Worm (Caenorhabditis elegans) whole organism, L4 larva: ENCODE results near the gene mdt-9.

ENCODE experiments used
- F26F4.8 ChIP-seq: fragments of 200-800 bp; sonication (Bioruptor generic); conservative IDR thresholded peaks from 2 replicates; pipeline ENCODE4 v1.3.6; 2022; ENCODE audit warnings: missing genetic modification characterization, missing compliant biosample characterization
- F37D6.2 ChIP-seq: sonication (generic microtip); optimal IDR thresholded peaks from 2 replicates; lab custom pipeline; 2016; ENCODE audit warnings: mild to moderate bottlenecking, missing genetic modification characterization, missing compliant biosample characterization
- F49E8.2 ChIP-seq: sonication (generic microtip); optimal IDR thresholded peaks from 2 replicates; lab custom pipeline; 2016; ENCODE audit warnings: missing compliant biosample characterization, mild to moderate bottlenecking, missing genetic modification characterization, borderline replicate concordance
- T20F7.1 ChIP-seq: fragments of 200-800 bp; sonication (Bioruptor generic); optimal IDR thresholded peaks from 2 replicates; lab custom pipeline; 2018; ENCODE audit warnings: mild to moderate bottlenecking, missing genetic modification characterization, missing compliant biosample characterization
- Y105C5A.15 ChIP-seq: fragments of 200-800 bp; sonication (Bioruptor generic); IDR thresholded peaks from 2 replicates; pipeline ENCODE4 v1.3.6; 2022; ENCODE audit warnings: missing genetic modification characterization, missing compliant biosample characterization
- Y48G9A.11 ChIP-seq: fragments of 200-800 bp; sonication (Bioruptor generic); IDR thresholded peaks from 2 replicates; pipeline ENCODE4 v1.3.6; 2022; ENCODE audit warnings: missing genetic modification reagents, missing genetic modification characterization, missing compliant biosample characterization
- Y5F2A.4 ChIP-seq: fragments of 200-800 bp; sonication (Bioruptor generic); optimal IDR thresholded peaks from 2 replicates; lab custom pipeline; 2018; ENCODE audit warnings: mild to moderate bottlenecking, missing genetic modification characterization, missing compliant biosample characterization
- Y75B8A.6 ChIP-seq: fragments of 200-800 bp; sonication (Bioruptor generic); IDR thresholded peaks from 2 replicates; pipeline ENCODE4 v1.3.6; 2022; ENCODE audit warnings: missing genetic modification reagents, missing genetic modification characterization, missing compliant biosample characterization
- ZK337.2 ChIP-seq: fragments of 200-800 bp; sonication (Bioruptor generic); IDR thresholded peaks from 2 replicates; pipeline ENCODE4 v1.3.6; 2022; ENCODE audit warnings: missing genetic modification reagents, missing genetic modification characterization, missing compliant biosample characterization
- ama-1 ChIP-seq: fragments of 150-350 bp; optimal IDR thresholded peaks from 2 replicates; lab custom pipeline; 2014; ENCODE audit warnings: inconsistent platforms, mixed read lengths
- arid-1 ChIP-seq: fragments of 200-800 bp; sonication (Bioruptor generic); conservative IDR thresholded peaks from 2 replicates; pipeline ENCODE4 v1.3.6; 2022; ENCODE audit warnings: missing genetic modification reagents, missing genetic modification characterization, missing compliant biosample characterization
- ceh-20 ChIP-seq: fragments of 200-800 bp; sonication (Bioruptor generic); IDR thresholded peaks from 2 replicates; pipeline ENCODE4 v1.3.6; 2022; ENCODE audit warnings: missing genetic modification reagents, missing genetic modification characterization, missing compliant biosample characterization
- ceh-44 ChIP-seq: fragments of 200-800 bp; sonication (Bioruptor generic); IDR thresholded peaks from 2 replicates; pipeline ENCODE4 v1.3.6; 2022; ENCODE audit warnings: missing genetic modification reagents, missing genetic modification characterization, missing compliant biosample characterization
- ceh-62 ChIP-seq: sonication (generic microtip); optimal IDR thresholded peaks from 2 replicates; lab custom pipeline; 2017; ENCODE audit warnings: missing biosample characterization, missing genetic modification characterization
- daf-12 ChIP-seq: fragments of 150-350 bp; optimal IDR thresholded peaks from 2 replicates; lab custom pipeline; 2014; ENCODE audit warnings: missing biosample characterization, missing genetic modification reagents, missing genetic modification characterization
- daf-16 ChIP-seq, 3 experiments: sonication (generic microtip); optimal IDR thresholded peaks; 2 replicates each; lab custom pipeline; 2016 to 2017; ENCODE audit warnings: missing genetic modification characterization in 3 of 3, missing genetic modification reagents in 3 of 3, mild to moderate bottlenecking in 2 of 3, missing compliant biosample characterization in 2 of 3, missing biosample characterization in 1 of 3, moderate library complexity in 1 of 3
- daf-8 ChIP-seq: fragments of 200-800 bp; sonication (Bioruptor generic); IDR thresholded peaks from 2 replicates; pipeline ENCODE4 v1.3.6; 2022; ENCODE audit warnings: missing genetic modification characterization, missing compliant biosample characterization
- dmd-9 ChIP-seq: fragments of 200-800 bp; sonication (Bioruptor generic); IDR thresholded peaks from 2 replicates; pipeline ENCODE4 v1.3.6; 2022; ENCODE audit warnings: missing genetic modification reagents, missing genetic modification characterization, missing compliant biosample characterization
- egl-27 ChIP-seq: sonication (generic microtip); optimal IDR thresholded peaks from 3 replicates; lab custom pipeline; 2017; ENCODE audit warnings: missing biosample characterization, missing genetic modification reagents, missing genetic modification characterization
- egl-43 ChIP-seq: fragments of 200-800 bp; sonication (Bioruptor generic); IDR thresholded peaks from 2 replicates; pipeline ENCODE4 v1.3.6; 2022; ENCODE audit warnings: missing genetic modification reagents, missing genetic modification characterization, missing compliant biosample characterization
- fkh-10 ChIP-seq: fragments of 150-350 bp; optimal IDR thresholded peaks from 2 replicates; lab custom pipeline; 2014; ENCODE audit warnings: missing biosample characterization, missing genetic modification reagents, missing genetic modification characterization
- fos-1 ChIP-seq: fragments of 150-350 bp; optimal IDR thresholded peaks from 2 replicates; lab custom pipeline; 2014; ENCODE audit warnings: missing biosample characterization, missing genetic modification characterization
- gei-8 ChIP-seq: fragments of 200-800 bp; sonication (Bioruptor generic); optimal IDR thresholded peaks from 2 replicates; lab custom pipeline; 2018; ENCODE audit warnings: mild to moderate bottlenecking, missing genetic modification characterization, missing compliant biosample characterization
- hmg-1.1 ChIP-seq: fragments of 200-800 bp; sonication (Bioruptor generic); IDR thresholded peaks from 2 replicates; pipeline ENCODE4 v1.3.6; 2022; ENCODE audit warnings: missing genetic modification reagents, missing genetic modification characterization, missing compliant biosample characterization
- lim-7 ChIP-seq: fragments of 200-800 bp; sonication (Bioruptor generic); IDR thresholded peaks from 2 replicates; pipeline ENCODE4 v1.3.6; 2022; ENCODE audit warnings: missing genetic modification characterization, missing compliant biosample characterization
- lin-13 ChIP-seq: fragments of 150-350 bp; optimal IDR thresholded peaks from 2 replicates; lab custom pipeline; 2014; ENCODE audit warnings: missing biosample characterization, missing genetic modification reagents, missing genetic modification characterization
- lin-15B ChIP-seq: fragments of 150-350 bp; sonication (generic microtip); optimal IDR thresholded peaks from 3 replicates; lab custom pipeline; 2014; ENCODE audit warnings: missing biosample characterization, missing genetic modification characterization
- lin-29 ChIP-seq: fragments of 200-800 bp; sonication (Bioruptor generic); IDR thresholded peaks from 2 replicates; pipeline ENCODE4 v1.3.6; 2022; ENCODE audit warnings: missing genetic modification reagents, missing genetic modification characterization, missing compliant biosample characterization
- lin-38 ChIP-seq: fragments of 200-800 bp; sonication (Bioruptor generic); IDR thresholded peaks from 2 replicates; pipeline ENCODE4 v1.3.6; 2022; ENCODE audit warnings: missing genetic modification reagents, missing genetic modification characterization, missing compliant biosample characterization
- lin-39 ChIP-seq: fragments of 150-350 bp; optimal IDR thresholded peaks from 2 replicates; lab custom pipeline; 2014; ENCODE audit warnings: missing biosample characterization, missing genetic modification reagents, missing genetic modification characterization
- madf-5 ChIP-seq, 2 experiments: fragments of 200-800 bp; sonication (Bioruptor generic); IDR thresholded peaks; 2 replicates each; pipeline ENCODE4 v1.3.6; 2022; ENCODE audit warnings: missing compliant biosample characterization in 2 of 2, missing genetic modification characterization in 2 of 2
- madf-9 ChIP-seq: fragments of 200-800 bp; sonication (Bioruptor generic); conservative IDR thresholded peaks from 2 replicates; pipeline ENCODE4 v1.3.6; 2022; ENCODE audit warnings: missing genetic modification reagents, missing genetic modification characterization, missing compliant biosample characterization
- mdl-1 ChIP-seq, 2 experiments: fragments of 150-350 bp in 1 of 2; sonication (generic microtip) in 1 of 2; optimal IDR thresholded peaks; 2 replicates each; lab custom pipeline; 2014 to 2017; ENCODE audit warnings: missing biosample characterization in 2 of 2, missing genetic modification characterization in 2 of 2
- mdt-29 ChIP-seq: fragments of 200-800 bp; sonication (Bioruptor generic); IDR thresholded peaks from 2 replicates; pipeline ENCODE4 v1.3.6; 2022; ENCODE audit warnings: missing genetic modification reagents, missing genetic modification characterization, missing compliant biosample characterization
- mxl-3 ChIP-seq: fragments of 200-800 bp; sonication (Bioruptor generic); optimal IDR thresholded peaks from 2 replicates; lab custom pipeline; 2018; ENCODE audit warnings: mild to moderate bottlenecking, missing genetic modification characterization, missing compliant biosample characterization
- nhr-111 ChIP-seq: fragments of 200-800 bp; sonication (Bioruptor generic); optimal IDR thresholded peaks from 2 replicates; lab custom pipeline; 2018; ENCODE audit warnings: mild to moderate bottlenecking, missing genetic modification characterization, missing compliant biosample characterization
- nhr-237 ChIP-seq: sonication (generic microtip); optimal IDR thresholded peaks from 2 replicates; lab custom pipeline; 2017; ENCODE audit warnings: missing biosample characterization, missing genetic modification characterization
- pha-4 ChIP-seq, 2 experiments: fragments of 150-350 bp in 1 of 2; fragments of 200-800 bp in 1 of 2; sonication (Bioruptor generic) in 1 of 2; IDR thresholded peaks in 1 of 2; optimal IDR thresholded peaks in 1 of 2; 2 replicates each; pipeline versions ENCODE4 v1.3.6 to Lab custom; 2014 to 2022; ENCODE audit warnings: missing genetic modification characterization in 2 of 2, missing genetic modification reagents in 2 of 2, missing biosample characterization in 1 of 2, missing compliant biosample characterization in 1 of 2
- php-3 ChIP-seq: fragments of 200-800 bp; sonication (Bioruptor generic); IDR thresholded peaks from 2 replicates; pipeline ENCODE4 v1.3.6; 2022; ENCODE audit warnings: missing genetic modification reagents, missing genetic modification characterization, missing compliant biosample characterization
- saeg-2 ChIP-seq: fragments of 200-800 bp; sonication (Bioruptor generic); IDR thresholded peaks from 2 replicates; pipeline ENCODE4 v1.3.6; 2022; ENCODE audit warnings: missing genetic modification reagents, missing genetic modification characterization, missing compliant biosample characterization
- sdz-12 ChIP-seq: fragments of 200-800 bp; sonication (Bioruptor generic); optimal IDR thresholded peaks from 2 replicates; lab custom pipeline; 2018; ENCODE audit warnings: mild to moderate bottlenecking, missing genetic modification characterization, missing compliant biosample characterization
- set-16 ChIP-seq: fragments of 200-800 bp; sonication (Bioruptor generic); IDR thresholded peaks from 2 replicates; pipeline ENCODE4 v1.3.6; 2022; ENCODE audit warnings: missing genetic modification reagents, missing genetic modification characterization, missing compliant biosample characterization
- skn-1 ChIP-seq: fragments of 150-350 bp; optimal IDR thresholded peaks from 2 replicates; lab custom pipeline; 2014; ENCODE audit warnings: missing biosample characterization, missing genetic modification characterization
- tag-97 ChIP-seq: fragments of 200-800 bp; sonication (Bioruptor generic); IDR thresholded peaks from 2 replicates; pipeline ENCODE4 v1.3.6; 2022; ENCODE audit warnings: missing genetic modification characterization, missing compliant biosample characterization
- unc-39 ChIP-seq: sonication (generic microtip); optimal IDR thresholded peaks from 2 replicates; lab custom pipeline; 2017; ENCODE audit warnings: missing biosample characterization, missing genetic modification characterization
- zag-1 ChIP-seq: fragments of 150-350 bp; optimal IDR thresholded peaks from 2 replicates; lab custom pipeline; 2014; ENCODE audit warnings: missing biosample characterization, missing genetic modification characterization
- zfp-3 ChIP-seq: fragments of 200-800 bp; sonication (Bioruptor generic); conservative IDR thresholded peaks from 2 replicates; pipeline ENCODE4 v1.3.6; 2022; ENCODE audit warnings: missing genetic modification reagents, missing genetic modification characterization, missing compliant biosample characterization

mdt-9 gene

ce11 chrIV:13393246-13393716 is 7.1 kb downstream of the mdt-9 start (continued):
- TF ChIP-seq Y48G9A.11 (GFP tag; lab: Robert Waterston, UW) (peak; percentile 22; the same call in 1 of the 2 replicates), daf-16 (GFP tag; optimal IDR thresholded peaks at IDR 0.05; lab: Kevin White, UChicago) (peak in 1 of 2 experiments; percentile 55), daf-16 (tag; optimal IDR thresholded peaks at IDR 0.05; lab: Kevin White, UChicago) (peak; percentile 70), mxl-3 (GFP tag; lab: Kevin White, UChicago) (peak; percentile 21), zag-1 (no peak), nhr-237 (tag; lab: Kevin White, UChicago) (no peak), sdz-12 (GFP tag; lab: Kevin White, UChicago) (no peak), daf-8 (GFP tag; lab: Robert Waterston, UW) (no peak), Y75B8A.6 (GFP tag; lab: Robert Waterston, UW) (0 out of 2 replicates have a peak, but pooled peaks have one; percentile 57), php-3 (GFP tag; lab: Robert Waterston, UW) (peak; percentile 67; the same call in 1 of the 2 replicates), mdl-1 (tag; optimal IDR thresholded peaks at IDR 0.05; lab: Kevin White, UChicago) (peak in 1 of 2 experiments; percentile 75), ama-1 (lab: Kevin White, UChicago) (no peak), fkh-10 (GFP tag; lab: Kevin White, UChicago) (no peak), Y105C5A.15 (GFP tag; lab: Robert Waterston, UW) (no peak), lin-39 (no peak), hmg-1.1 (GFP tag; lab: Robert Waterston, UW) (no peak), F49E8.2 (tag; lab: Kevin White, UChicago) (no peak), mdt-29 (peak; percentile 61)
- TF ChIP-seq, all 104 proteins: peak for 29

- TF ChIP-seq fkh-10 (GFP tag; lab: Kevin White, UChicago) (no peak), lin-13 (GFP tag; lab: Kevin White, UChicago) (no peak), lin-15B (tag; lab: Kevin White, UChicago) (no peak), mxl-3 (GFP tag; lab: Kevin White, UChicago) (peak; percentile 67), dmd-9 (GFP tag; lab: Robert Waterston, UW) (0 out of 2 replicates have a peak, but pooled peaks have one; percentile 28), F37D6.2 (tag; lab: Kevin White, UChicago) (no peak), Y5F2A.4 (GFP tag; lab: Kevin White, UChicago) (no peak), egl-27 (tag; lab: Kevin White, UChicago) (no peak), ceh-62 (tag; lab: Kevin White, UChicago) (no peak), saeg-2 (GFP tag; lab: Robert Waterston, UW) (no peak), gei-8 (no peak), daf-16 (GFP tag; optimal IDR thresholded peaks at IDR 0.05; lab: Kevin White, UChicago) (no peak), daf-16 (tag; optimal IDR thresholded peaks at IDR 0.05; lab: Kevin White, UChicago) (peak; percentile 30), lin-38 (GFP tag; lab: Robert Waterston, UW) (no peak), php-3 (GFP tag; lab: Robert Waterston, UW) (no peak), T20F7.1 (GFP tag; lab: Kevin White, UChicago) (no peak), nhr-111 (GFP tag; lab: Kevin White, UChicago) (no peak), F26F4.8 (no peak), zfp-3 (no peak), egl-43 (no peak), madf-5 (GFP tag; IDR thresholded peaks at IDR 0.05; lab: Robert Waterston, UW) (no peak), pha-4 (GFP tag; IDR thresholded peaks at IDR 0.05; lab: Robert Waterston, UW) (no peak), pha-4 (tag; optimal IDR thresholded peaks at IDR 0.05; lab: Kevin White, UChicago) (no peak), arid-1 (no peak), skn-1 (tag; lab: Kevin White, UChicago) (no peak)
These were observed 8.5 kb downstream of the mdt-9 start for ce11 chrIV:13394686-13395085.

- TF ChIP-seq madf-9 (GFP tag; lab: Robert Waterston, UW), result peak; percentile 85
- TF ChIP-seq fos-1 (tag; lab: Kevin White, UChicago), result no peak
- no peak for TF ChIP-seq tag-97
- no peak for TF ChIP-seq ceh-44 (GFP tag; lab: Robert Waterston, UW)
- peak; percentile 75 for TF ChIP-seq lin-13 (GFP tag; lab: Kevin White, UChicago)
- TF ChIP-seq lin-15B (tag; lab: Kevin White, UChicago), result no peak
- peak; percentile 93 for TF ChIP-seq ceh-20 (GFP tag; lab: Robert Waterston, UW)
- TF ChIP-seq daf-12 (tag; lab: Kevin White, UChicago), result no peak
- peak; percentile 90 for TF ChIP-seq hmg-1.1 (GFP tag; lab: Robert Waterston, UW)
- no peak for TF ChIP-seq unc-39
- no peak for TF ChIP-seq lim-7 (GFP tag; lab: Robert Waterston, UW)
- peak; percentile 16; the same call in 1 of the 2 replicates for TF ChIP-seq lin-29 (GFP tag; lab: Robert Waterston, UW)
- TF ChIP-seq ZK337.2 (GFP tag; lab: Robert Waterston, UW), result no peak
- TF ChIP-seq set-16, result peak; percentile 87
- TF ChIP-seq skn-1 (tag; lab: Kevin White, UChicago), result no peak
These were observed 9.1 kb downstream of the mdt-9 start for ce11 chrIV:13395255-13395654.
